Worm (Caenorhabditis elegans): ENCODE results near the gene ZK666.4.

DNA sequence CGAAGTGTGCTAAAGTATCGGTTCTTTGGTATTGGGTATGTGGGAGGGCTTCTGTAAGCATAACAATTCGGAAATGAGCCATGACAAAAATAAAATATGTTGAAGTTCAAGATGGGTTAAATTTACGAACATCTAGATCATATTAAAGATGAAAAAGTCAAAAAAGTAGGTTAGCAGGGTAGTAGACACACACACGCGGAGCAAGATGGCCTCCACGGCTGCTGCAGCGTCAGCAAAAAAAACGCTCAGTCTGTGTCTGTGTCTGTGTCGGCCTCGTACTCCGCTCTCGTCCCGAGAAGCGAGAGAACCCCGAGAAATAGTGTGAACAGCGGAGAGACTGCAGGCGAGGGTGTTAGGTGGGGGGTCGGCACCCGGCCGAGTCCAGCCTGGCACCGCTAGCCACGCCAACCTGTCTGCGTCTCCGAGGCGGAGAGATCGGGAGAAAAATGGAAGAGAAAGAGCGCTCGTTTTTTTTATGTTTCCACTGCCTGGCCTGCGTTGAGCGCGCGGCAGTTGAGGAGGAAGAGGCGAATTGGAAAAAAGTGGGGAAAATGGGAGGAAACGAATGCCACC is 25.5 kb downstream of the ZK666.4 start, which contains the start of gene myrf-1:
- TF ChIP-seq ztf-11 (tag; optimal IDR thresholded peaks at IDR 0.05) (no peak), unc-62 (GFP tag; optimal IDR thresholded peaks at IDR 0.05) (no peak), ceh-16 (tag; optimal IDR thresholded peaks at IDR 0.05) (peak; percentile 74), skn-1 (tag; optimal IDR thresholded peaks at IDR 0.05) (no peak)
